Worm (Caenorhabditis elegans) whole organism, L4 larva: Measurements from ENCODE around the gene wht-7.
"Not testable (repeated sequence)": the region's sequence is repeated elsewhere in the genome, so short reads cannot be mapped to it uniquely, and the experiment has no call there.

Experiments
- ZK337.2 ChIP-seq: fragments of 200-800 bp; sonication (Bioruptor generic); IDR thresholded peaks from 2 replicates; pipeline ENCODE4 v1.3.6; 2022; ENCODE audit warnings: missing genetic modification reagents, missing genetic modification characterization, missing compliant biosample characterization
- lin-15B ChIP-seq: fragments of 150-350 bp; sonication (generic microtip); optimal IDR thresholded peaks from 3 replicates; lab custom pipeline; 2014; ENCODE audit warnings: missing biosample characterization, missing genetic modification characterization
- lin-39 ChIP-seq: fragments of 150-350 bp; optimal IDR thresholded peaks from 2 replicates; lab custom pipeline; 2014; ENCODE audit warnings: missing biosample characterization, missing genetic modification reagents, missing genetic modification characterization
- mdt-29 ChIP-seq: fragments of 200-800 bp; sonication (Bioruptor generic); IDR thresholded peaks from 2 replicates; pipeline ENCODE4 v1.3.6; 2022; ENCODE audit warnings: missing genetic modification reagents, missing genetic modification characterization, missing compliant biosample characterization

- TF ChIP-seq mdt-29 (GFP tag; lab: Robert Waterston, UW); ZK337.2 (GFP tag; lab: Robert Waterston, UW); lin-39 (tag; lab: Kevin White, UChicago); lin-15B: not testable (repeated sequence)
Observed at ce11 chrIII:6133389-6133789, 16.0 kb downstream of the wht-7 start.
